Worm (Caenorhabditis elegans): ENCODE data around the gene F54B3.4.

The F54B3.4 gene

ce11 chrII:10234398-10234797 lies 36.6 kb downstream of the F54B3.4 start, which contains the start of gene ubxn-5:
Gene ubxn-5, minus strand, starts transcription at chrII:10234498.
- TF ChIP-seq ceh-31 (tag; optimal IDR thresholded peaks at IDR 0.05) (no peak), pha-4 (tag; optimal IDR thresholded peaks at IDR 0.05) (no peak), fax-1 (tag; optimal IDR thresholded peaks at IDR 0.05) (no peak), gmeb-2 (tag; optimal IDR thresholded peaks at IDR 0.05) (no peak), ceh-19 (GFP tag; optimal IDR thresholded peaks at IDR 0.05) (no peak), odd-2 (tag; optimal IDR thresholded peaks at IDR 0.05) (no peak), ttx-3 (tag; optimal IDR thresholded peaks at IDR 0.05) (no peak), Y22D7AL.16 (tag; optimal IDR thresholded peaks at IDR 0.05) (no peak), npax-4 (tag; optimal IDR thresholded peaks at IDR 0.05) (no peak), unc-86 (tag; optimal IDR thresholded peaks at IDR 0.05) (no peak), C08G9.2 (tag; optimal IDR thresholded peaks at IDR 0.05) (no peak), hlh-13 (GFP tag; optimal IDR thresholded peaks at IDR 0.05) (no peak), tbx-7 (tag; optimal IDR thresholded peaks at IDR 0.05) (no peak), ceh-24 (tag; optimal IDR thresholded peaks at IDR 0.05) (no peak), ceh-30 (tag; optimal IDR thresholded peaks at IDR 0.05) (no peak), nhr-232 (tag; optimal IDR thresholded peaks at IDR 0.05) (no peak), pax-1 (tag; optimal IDR thresholded peaks at IDR 0.05) (no peak), nhr-11 (tag; optimal IDR thresholded peaks at IDR 0.05) (no peak), ceh-34 (tag; optimal IDR thresholded peaks at IDR 0.05) (no peak), ceh-48 (tag; optimal IDR thresholded peaks at IDR 0.05) (no peak)

ce11 chrII:10231874-10232273 lies 39.1 kb downstream of the F54B3.4 start:
- TF ChIP-seq ceh-31 (tag; optimal IDR thresholded peaks at IDR 0.05) (no peak), nhr-232 (tag; optimal IDR thresholded peaks at IDR 0.05) (no peak), nhr-11 (tag; optimal IDR thresholded peaks at IDR 0.05) (no peak), pax-1 (tag; optimal IDR thresholded peaks at IDR 0.05) (peak; percentile 42), T23F11.4 (GFP tag; optimal IDR thresholded peaks at IDR 0.05) (no peak), fax-1 (tag; optimal IDR thresholded peaks at IDR 0.05) (no peak), elt-2 (tag; optimal IDR thresholded peaks at IDR 0.05) (peak; percentile 60), ets-4 (tag; optimal IDR thresholded peaks at IDR 0.05) (no peak), ceh-22 (tag; optimal IDR thresholded peaks at IDR 0.05) (no peak)

- TF ChIP-seq K02D7.2 (tag; optimal IDR thresholded peaks at IDR 0.05), result no peak
- no peak for TF ChIP-seq zip-5 (tag; optimal IDR thresholded peaks at IDR 0.05)
- TF ChIP-seq nfya-1 (tag; optimal IDR thresholded peaks at IDR 0.05), result no peak
- no peak for TF ChIP-seq ceh-30 (tag; optimal IDR thresholded peaks at IDR 0.05)
- TF ChIP-seq fax-1 (tag; optimal IDR thresholded peaks at IDR 0.05), result no peak
- no peak for TF ChIP-seq C08G9.2 (tag; optimal IDR thresholded peaks at IDR 0.05)
- no peak for TF ChIP-seq dmd-4 (tag; optimal IDR thresholded peaks at IDR 0.05; ENCODE audit: borderline replicate concordance)
- no peak for TF ChIP-seq odd-2 (tag; optimal IDR thresholded peaks at IDR 0.05)
- TF ChIP-seq nhr-11 (tag; optimal IDR thresholded peaks at IDR 0.05), result no peak
- no peak for TF ChIP-seq ahr-1 (tag; optimal IDR thresholded peaks at IDR 0.05)
- no peak for TF ChIP-seq ztf-16 (tag; optimal IDR thresholded peaks at IDR 0.05)
- TF ChIP-seq tbx-7 (tag; optimal IDR thresholded peaks at IDR 0.05), result no peak
- no peak for TF ChIP-seq ceh-34 (tag; optimal IDR thresholded peaks at IDR 0.05)
- no peak for TF ChIP-seq madf-2 (tag; optimal IDR thresholded peaks at IDR 0.05)
- TF ChIP-seq pag-3 (tag; optimal IDR thresholded peaks at IDR 0.05; ENCODE audit: borderline replicate concordance), result no peak
- TF ChIP-seq pros-1 (tag; optimal IDR thresholded peaks at IDR 0.05), result no peak
- no peak for TF ChIP-seq dve-1 (tag; optimal IDR thresholded peaks at IDR 0.05)
- no peak for TF ChIP-seq pqm-1 (tag; optimal IDR thresholded peaks at IDR 0.05)
- no peak for TF ChIP-seq unc-55 (GFP tag; optimal IDR thresholded peaks at IDR 0.05)
Observed at ce11 chrII:10230972-10231371, 40.0 kb downstream of the F54B3.4 start, which contains the start of gene T01E8.8. Gene T01E8.8, plus strand, starts transcription at chrII:10231272.

ce11 chrII:10227030-10227429 lies 44.0 kb downstream of the F54B3.4 start, which contains the start of gene srh-135:
Gene srh-135, minus strand, starts transcription at chrII:10227130.
- no peak for TF ChIP-seq C38D4.7 (GFP tag; optimal IDR thresholded peaks at IDR 0.05)
- no peak for TF ChIP-seq unc-55 (GFP tag; optimal IDR thresholded peaks at IDR 0.05)

Data from whole organism, late embryonic.